Worm (Caenorhabditis elegans): ENCODE measurements around the gene gst-18.
"Not testable (repeated sequence)": the region's sequence is repeated elsewhere in the genome, so short reads cannot be mapped to it uniquely, and the experiment has no call there.

The gst-18 gene

ce11 chrII:13664416-13664815 lies 33.7 kb upstream of the gst-18 start:
- no peak for TF ChIP-seq alr-1 (tag; optimal IDR thresholded peaks at IDR 0.05)
- TF ChIP-seq unc-39 (tag; optimal IDR thresholded peaks at IDR 0.05), result no peak
- peak in 1 of 2 experiments; percentile 63 for TF ChIP-seq lsy-2 (tag; optimal IDR thresholded peaks at IDR 0.05)
- no peak for TF ChIP-seq R02D3.7 (tag; optimal IDR thresholded peaks at IDR 0.05)
- no peak for TF ChIP-seq egl-27 (tag; optimal IDR thresholded peaks at IDR 0.05)
- no peak for TF ChIP-seq nhr-77 (tag; optimal IDR thresholded peaks at IDR 0.05)
- no peak for TF ChIP-seq ztf-11 (tag; optimal IDR thresholded peaks at IDR 0.05)
- peak; percentile 61 for TF ChIP-seq sma-9 (GFP tag; optimal IDR thresholded peaks at IDR 0.05)
- no peak for TF ChIP-seq sma-9 (tag; optimal IDR thresholded peaks at IDR 0.05)
- TF ChIP-seq unc-55 (GFP tag; optimal IDR thresholded peaks at IDR 0.05), result no peak
- peak; percentile 45 for TF ChIP-seq sma-3 (GFP tag; optimal IDR thresholded peaks at IDR 0.05)
- TF ChIP-seq zag-1 (tag; optimal IDR thresholded peaks at IDR 0.05), result no peak
- TF ChIP-seq lin-39 (tag; optimal IDR thresholded peaks at IDR 0.05), result no peak
- TF ChIP-seq skn-1 (tag; optimal IDR thresholded peaks at IDR 0.05), result no peak
- TF ChIP-seq ama-1 (optimal IDR thresholded peaks at IDR 0.05), result no peak
- TF ChIP-seq ZK546.5 (tag; optimal IDR thresholded peaks at IDR 0.05), result no peak
- TF ChIP-seq mab-5 (tag; optimal IDR thresholded peaks at IDR 0.05), result no peak
- TF ChIP-seq snpc-4 (tag; optimal IDR thresholded peaks at IDR 0.05), result no peak
- no peak for TF ChIP-seq nhr-23 (tag; optimal IDR thresholded peaks at IDR 0.05)
- TF ChIP-seq C34F6.9 (tag; optimal IDR thresholded peaks at IDR 0.05), result no peak
- no peak for TF ChIP-seq lin-13 (GFP tag; optimal IDR thresholded peaks at IDR 0.05)
- no peak for TF ChIP-seq ztf-1 (GFP tag; conservative IDR thresholded peaks at IDR 0.05)
- TF ChIP-seq nhr-129 (tag; optimal IDR thresholded peaks at IDR 0.05), result no peak
- no peak for TF ChIP-seq ceh-16 (tag; optimal IDR thresholded peaks at IDR 0.05)
- TF ChIP-seq fos-1 (tag; optimal IDR thresholded peaks at IDR 0.05), result peak; percentile 66
- TF ChIP-seq nhr-10 (tag; optimal IDR thresholded peaks at IDR 0.05), result no peak
- peak; percentile 13 for TF ChIP-seq gmeb-1 (tag; optimal IDR thresholded peaks at IDR 0.05)
- TF ChIP-seq crh-2 (tag; optimal IDR thresholded peaks at IDR 0.05), result peak; percentile 73
- no peak for TF ChIP-seq lin-11 (tag; optimal IDR thresholded peaks at IDR 0.05)
- no peak for TF ChIP-seq unc-62 (GFP tag; optimal IDR thresholded peaks at IDR 0.05)
- TF ChIP-seq mbf-1 (tag; optimal IDR thresholded peaks at IDR 0.05), result no peak
- no peak for TF ChIP-seq sem-4 (tag; optimal IDR thresholded peaks at IDR 0.05)
- TF ChIP-seq nhr-11 (tag; optimal IDR thresholded peaks at IDR 0.05), result no peak
- TF ChIP-seq nhr-25 (tag; optimal IDR thresholded peaks at IDR 0.05), result no peak
- no peak for TF ChIP-seq dmd-4 (tag; optimal IDR thresholded peaks at IDR 0.05)
- no peak for TF ChIP-seq peb-1 (tag; optimal IDR thresholded peaks at IDR 0.05)
- no peak for TF ChIP-seq ztf-4 (tag; optimal IDR thresholded peaks at IDR 0.05)
- TF ChIP-seq elt-1 (tag; optimal IDR thresholded peaks at IDR 0.05), result no peak
- no peak for TF ChIP-seq nhr-237 (tag; optimal IDR thresholded peaks at IDR 0.05)
- TF ChIP-seq mdl-1 (tag; optimal IDR thresholded peaks at IDR 0.05), result no peak
- TF ChIP-seq nhr-21 (tag; optimal IDR thresholded peaks at IDR 0.05), result peak; percentile 16
- no peak for TF ChIP-seq nhr-6 (tag; optimal IDR thresholded peaks at IDR 0.05)
- TF ChIP-seq blmp-1 (tag; optimal IDR thresholded peaks at IDR 0.05; ENCODE audit: insufficient read depth), result no peak
- no peak for TF ChIP-seq ceh-82 (tag; optimal IDR thresholded peaks at IDR 0.05)

ce11 chrII:13661990-13662389 lies 31.3 kb upstream of the gst-18 start, which contains the start of gene C31C9.6:
Gene C31C9.6 (minus strand): TSS chrII:13662090.
- TF ChIP-seq mab-5, mbf-1, nhr-129 (tag; optimal IDR thresholded peaks at IDR 0.05): not testable (repeated sequence)

- TF ChIP-seq nhr-23 (tag; optimal IDR thresholded peaks at IDR 0.05); Y55F3AM.14 (GFP tag; optimal IDR thresholded peaks at IDR 0.05); elt-3 (tag; optimal IDR thresholded peaks at IDR 0.05): not testable (repeated sequence)
These were observed 24.0 kb upstream of the gst-18 start, which contains the start of gene C31C9.9 for ce11 chrII:13654723-13655122. Gene C31C9.9 (plus strand): TSS chrII:13655023.

Measured in whole organism, L2 larva.